Worm (Caenorhabditis elegans): ENCODE results near the gene Y55D5A.1.
A peak's percentile ranks its signal among the peaks of the same experiment; 100 is the strongest.

The Y55D5A.1 gene

DNA sequence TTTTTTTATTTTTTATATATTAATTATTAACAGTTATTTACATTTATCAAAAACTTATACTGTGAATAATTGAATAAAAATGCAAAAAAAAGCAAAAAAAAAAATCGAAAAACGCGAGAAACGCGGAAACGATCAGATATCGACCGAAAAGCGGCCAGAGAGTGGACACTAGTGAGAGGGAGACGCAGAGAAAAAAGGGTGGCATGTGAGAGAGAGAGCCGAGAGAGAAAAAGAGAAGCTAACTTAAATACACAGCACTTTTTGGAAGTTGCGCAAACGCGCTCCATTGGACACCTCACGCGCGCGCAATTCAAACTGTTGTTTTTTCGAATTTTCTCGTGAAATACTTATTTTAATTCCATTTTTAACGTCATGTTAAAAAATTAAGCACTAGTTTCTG, 15.7 kb upstream of the Y55D5A.1 start (continued):
- TF ChIP-seq let-607 (tag; optimal IDR thresholded peaks at IDR 0.05) (no peak), snpc-1.3 (tag; optimal IDR thresholded peaks at IDR 0.05; ENCODE audit: insufficient read depth) (peak; percentile 14), ztf-28 (GFP tag; IDR thresholded peaks at IDR 0.05) (no peak), lag-1 (GFP tag; IDR thresholded peaks at IDR 0.05) (no peak), F10E7.11 (tag; optimal IDR thresholded peaks at IDR 0.05) (no peak), ceh-91 (GFP tag; IDR thresholded peaks at IDR 0.05) (0 out of 2 replicates have a peak, but pooled peaks have one; percentile 24), zfh-2 (GFP tag; conservative IDR thresholded peaks at IDR 0.05) (peak; percentile 76), ztf-26 (tag; optimal IDR thresholded peaks at IDR 0.05) (peak; percentile 32), lsy-27 (tag; optimal IDR thresholded peaks at IDR 0.05; ENCODE audit: borderline replicate concordance, insufficient read depth) (no peak), F39B2.1 (GFP tag; IDR thresholded peaks at IDR 0.05) (no peak), dpl-1 (GFP tag; optimal IDR thresholded peaks at IDR 0.05) (peak; percentile 20), hlh-26 (GFP tag; conservative IDR thresholded peaks at IDR 0.05) (no peak), cebp-2 (GFP tag; IDR thresholded peaks at IDR 0.05) (no peak), him-1 (tag; optimal IDR thresholded peaks at IDR 0.05) (no peak), lin-35 (GFP tag; optimal IDR thresholded peaks at IDR 0.05) (peak in 1 of 3 experiments; percentile 72), K11D2.4 (GFP tag; IDR thresholded peaks at IDR 0.05) (0 out of 2 replicates have a peak, but pooled peaks have one; percentile 47), hmg-20 (GFP tag; IDR thresholded peaks at IDR 0.05) (no peak), nfyb-1 (GFP tag; IDR thresholded peaks at IDR 0.05) (peak; percentile 90), madf-6 (GFP tag; IDR thresholded peaks at IDR 0.05) (peak; percentile 25; the same call in 1 of the 2 replicates), ztf-25 (GFP tag; IDR thresholded peaks at IDR 0.05) (no peak), F37B4.10 (GFP tag; IDR thresholded peaks at IDR 0.05) (no peak), egl-18 (GFP tag; IDR thresholded peaks at IDR 0.05) (no peak), Y56A3A.18 (GFP tag; IDR thresholded peaks at IDR 0.05) (no peak), zim-3 (tag; optimal IDR thresholded peaks at IDR 0.05) (no peak), cebp-1 (GFP tag; IDR thresholded peaks at IDR 0.05) (no peak), cebp-1 (tag; optimal IDR thresholded peaks at IDR 0.05) (peak; percentile 77), C17E4.6 (GFP tag; IDR thresholded peaks at IDR 0.05) (no peak), Y79H2A.3 (GFP tag; conservative IDR thresholded peaks at IDR 0.05) (no peak), hrde-1 (tag; optimal IDR thresholded peaks at IDR 0.05; ENCODE audit: borderline replicate concordance) (no peak), snpc-1.1 (tag; optimal IDR thresholded peaks at IDR 0.05; ENCODE audit: insufficient read depth) (no peak), efl-1 (GFP tag; optimal IDR thresholded peaks at IDR 0.05) (peak; percentile 57), somi-1 (GFP tag; optimal IDR thresholded peaks at IDR 0.05) (no peak), hlh-12 (tag; optimal IDR thresholded peaks at IDR 0.05) (no peak), aptf-3 (GFP tag; IDR thresholded peaks at IDR 0.05) (no peak), mcd-1 (GFP tag; IDR thresholded peaks at IDR 0.05) (peak; percentile 97), pbrm-1 (GFP tag; IDR thresholded peaks at IDR 0.05) (peak; percentile 65), tbx-9 (tag; optimal IDR thresholded peaks at IDR 0.05; ENCODE audit: borderline replicate concordance) (no peak), Y53G8AR.9 (GFP tag; conservative IDR thresholded peaks at IDR 0.05) (no peak), B0336.3 (GFP tag; IDR thresholded peaks at IDR 0.05) (no peak), lin-26 (GFP tag; IDR thresholded peaks at IDR 0.05) (no peak), tbp1 (GFP tag; optimal IDR thresholded peaks at IDR 0.05) (peak; percentile 51), nhr-80 (tag; optimal IDR thresholded peaks at IDR 0.05) (peak; percentile 36), attf-3 (GFP tag; conservative IDR thresholded peaks at IDR 0.05) (no peak), mxl-1 (tag; optimal IDR thresholded peaks at IDR 0.05) (no peak), ceh-79 (tag; optimal IDR thresholded peaks at IDR 0.05) (no peak), lin-54 (GFP tag; optimal IDR thresholded peaks at IDR 0.05) (peak; percentile 81), F55B11.4 (tag; optimal IDR thresholded peaks at IDR 0.05; ENCODE audit: borderline replicate concordance, insufficient read depth) (no peak), attf-5 (GFP tag; optimal IDR thresholded peaks at IDR 0.05) (peak; percentile 98), nhr-120 (GFP tag; IDR thresholded peaks at IDR 0.05) (no peak)
